Fruit fly (Drosophila melanogaster) whole organism, embryonic: ENCODE results near the gene CG2059.

ENCODE experiments used
- Asciz ChIP-seq: fragments of 200-800 bp; sonication (Bioruptor generic); optimal IDR thresholded peaks from 2 replicates; lab custom pipeline; 2017; ENCODE audit warnings: missing biosample characterization, mild to moderate bottlenecking, missing genetic modification characterization, missing genetic modification reagents
- Bdp1 ChIP-seq: fragments of 200-800 bp; sonication (Bioruptor generic); optimal IDR thresholded peaks from 3 replicates; lab custom pipeline; 2016; ENCODE audit warnings: missing biosample characterization, missing genetic modification characterization
- CG10431 ChIP-seq: fragments of 200-800 bp; sonication (Bioruptor generic); optimal IDR thresholded peaks from 3 replicates; lab custom pipeline; 2018; ENCODE audit warnings: missing biosample characterization, mild to moderate bottlenecking, missing genetic modification characterization
- CG11456 ChIP-seq: fragments of 200-800 bp; sonication (Bioruptor generic); IDR thresholded peaks from 3 replicates; pipeline ENCODE4 v1.3.6; 2022; ENCODE audit warnings: missing biosample characterization, missing genetic modification characterization
- CG12236 ChIP-seq: fragments of 200-800 bp; sonication (Bioruptor generic); optimal IDR thresholded peaks from 2 replicates; lab custom pipeline; 2016; ENCODE audit warnings: missing biosample characterization, missing genetic modification characterization
- CG1233 ChIP-seq: fragments of 200-800 bp; sonication (Bioruptor generic); optimal IDR thresholded peaks from 4 replicates; lab custom pipeline; 2018; ENCODE audit warnings: missing biosample characterization, mild to moderate bottlenecking, missing genetic modification characterization
- CG13624 ChIP-seq: fragments of 200-800 bp; sonication (Bioruptor generic); optimal IDR thresholded peaks from 2 replicates; lab custom pipeline; 2016; ENCODE audit warnings: missing biosample characterization, missing genetic modification characterization
- CG15514 ChIP-seq: fragments of 200-800 bp; sonication (Bioruptor generic); optimal IDR thresholded peaks from 3 replicates; lab custom pipeline; 2017; ENCODE audit warnings: missing biosample characterization, missing genetic modification characterization, mild to moderate bottlenecking, moderate library complexity, missing genetic modification reagents
- CG15696 ChIP-seq: fragments of 200-800 bp; sonication (Bioruptor generic); optimal IDR thresholded peaks from 2 replicates; lab custom pipeline; 2019; ENCODE audit warnings: missing biosample characterization, mild to moderate bottlenecking, missing genetic modification characterization, moderate library complexity
- CG18764 ChIP-seq: fragments of 200-800 bp; sonication (Bioruptor generic); optimal IDR thresholded peaks from 3 replicates; lab custom pipeline; 2016; ENCODE audit warnings: missing biosample characterization, missing genetic modification characterization
- CG2889 ChIP-seq: fragments of 200-800 bp; sonication (Bioruptor generic); IDR thresholded peaks from 3 replicates; pipeline ENCODE4 v1.3.6; 2022; ENCODE audit warnings: missing biosample characterization, missing genetic modification characterization
- CG30403 ChIP-seq: fragments of 200-800 bp; sonication (Bioruptor generic); optimal IDR thresholded peaks from 3 replicates; lab custom pipeline; 2016; ENCODE audit warnings: missing biosample characterization, missing genetic modification characterization
- CG34224 ChIP-seq: fragments of 200-800 bp; sonication (Bioruptor generic); IDR thresholded peaks from 3 replicates; pipeline ENCODE4 v1.3.6; 2022; ENCODE audit warnings: missing biosample characterization, missing genetic modification characterization; ENCODE audit not compliant: partially characterized antibody
- CG42726 ChIP-seq: fragments of 200-800 bp; sonication (Bioruptor generic); IDR thresholded peaks from 2 replicates; pipeline ENCODE4 v1.3.6; 2022; ENCODE audit warnings: missing biosample characterization, missing genetic modification characterization; ENCODE audit not compliant: partially characterized antibody
- CG4730 ChIP-seq: fragments of 200-800 bp; sonication (Bioruptor generic); IDR thresholded peaks from 2 replicates; pipeline ENCODE4 v1.3.6; 2022; ENCODE audit warnings: missing biosample characterization, missing genetic modification characterization
- CG6683 ChIP-seq: fragments of 200-800 bp; sonication (Bioruptor generic); optimal IDR thresholded peaks from 2 replicates; lab custom pipeline; 2017; ENCODE audit warnings: missing biosample characterization, mild to moderate bottlenecking, missing genetic modification characterization, missing genetic modification reagents
- CG8089 ChIP-seq: fragments of 200-800 bp; sonication (Bioruptor generic); optimal IDR thresholded peaks from 3 replicates; lab custom pipeline; 2016; ENCODE audit warnings: missing biosample characterization, missing genetic modification characterization
- CG8388 ChIP-seq: fragments of 200-800 bp; sonication (Bioruptor generic); optimal IDR thresholded peaks from 2 replicates; lab custom pipeline; 2019; ENCODE audit warnings: missing biosample characterization, mild to moderate bottlenecking, missing genetic modification characterization, moderate library complexity
- CG8944 ChIP-seq: fragments of 200-800 bp; sonication (Bioruptor generic); optimal IDR thresholded peaks from 3 replicates; lab custom pipeline; 2016; ENCODE audit warnings: missing biosample characterization, missing genetic modification characterization
- CG9215 ChIP-seq: fragments of 200-800 bp; sonication (Bioruptor generic); IDR thresholded peaks from 2 replicates; pipeline ENCODE4 v1.3.6; 2022; ENCODE audit warnings: missing biosample characterization, missing genetic modification characterization
- CG9817 ChIP-seq: fragments of 200-800 bp; sonication (Bioruptor generic); optimal IDR thresholded peaks from 2 replicates; lab custom pipeline; 2018; ENCODE audit warnings: missing biosample characterization, mild to moderate bottlenecking, missing genetic modification characterization, moderate library complexity
- CG9932 ChIP-seq: fragments of 200-800 bp; sonication (Bioruptor generic); IDR thresholded peaks from 2 replicates; pipeline ENCODE4 v1.3.6; 2022; ENCODE audit warnings: missing biosample characterization, missing genetic modification characterization
- Eip74EF ChIP-seq, 2 experiments: fragments of 200-800 bp in 1 of 2; fragments of >200 bp in 1 of 2; sonication (Bioruptor generic) in 1 of 2; optimal IDR thresholded peaks; 2 replicates each; lab custom pipeline; 2017 to 2019; ENCODE audit warnings: missing biosample characterization in 2 of 2, missing genetic modification characterization in 2 of 2, mild to moderate bottlenecking in 1 of 2, moderate library complexity in 1 of 2
- Ets65A ChIP-seq: fragments of 200-800 bp; sonication (Bioruptor generic); peaks from one replicate; lab custom pipeline; 2016; ENCODE audit warnings: missing biosample characterization, missing genetic modification characterization
- HmgZ ChIP-seq: fragments of 200-800 bp; sonication (Bioruptor generic); optimal IDR thresholded peaks from 2 replicates; lab custom pipeline; 2018; ENCODE audit warnings: missing biosample characterization, mild to moderate bottlenecking, missing genetic modification characterization
- NC2β ChIP-seq: fragments of 200-800 bp; sonication (Bioruptor generic); optimal IDR thresholded peaks from 2 replicates; lab custom pipeline; 2016; ENCODE audit warnings: missing biosample characterization, missing genetic modification characterization
- Sry-β ChIP-seq: fragments of 200-800 bp; sonication (Bioruptor generic); optimal IDR thresholded peaks from 2 replicates; lab custom pipeline; 2018; ENCODE audit warnings: missing biosample characterization, mild to moderate bottlenecking, missing genetic modification characterization, moderate library complexity
- Xrp1 ChIP-seq: fragments of 200-800 bp; sonication (Bioruptor generic); IDR thresholded peaks from 2 replicates; pipeline ENCODE4 v1.3.6; 2022; ENCODE audit warnings: missing biosample characterization, missing genetic modification characterization
- dimm ChIP-seq: fragments of 200-800 bp; sonication (Bioruptor generic); IDR thresholded peaks from 2 replicates; pipeline ENCODE4 v1.3.6; 2022; ENCODE audit warnings: missing biosample characterization, missing genetic modification characterization
- ewg ChIP-seq: fragments of 200-800 bp; sonication (Bioruptor generic); optimal IDR thresholded peaks from 3 replicates; lab custom pipeline; 2017; ENCODE audit warnings: mild to moderate bottlenecking, missing biosample characterization, missing genetic modification reagents, missing genetic modification characterization
- exex ChIP-seq: fragments of 200-800 bp; sonication (Bioruptor generic); optimal IDR thresholded peaks from 4 replicates; lab custom pipeline; 2018; ENCODE audit warnings: missing biosample characterization, mild to moderate bottlenecking, missing genetic modification characterization, moderate library complexity
- fd102C ChIP-seq: fragments of 200-800 bp; sonication (Bioruptor generic); optimal IDR thresholded peaks from 2 replicates; lab custom pipeline; 2018; ENCODE audit warnings: missing biosample characterization, mild to moderate bottlenecking, missing genetic modification characterization, moderate library complexity
- ftz-f1 ChIP-seq: fragments of 200-800 bp; sonication (Bioruptor generic); optimal IDR thresholded peaks from 2 replicates; lab custom pipeline; 2016; ENCODE audit warnings: missing biosample characterization, missing genetic modification characterization
- gem ChIP-seq: fragments of 200-800 bp; sonication (Bioruptor generic); optimal IDR thresholded peaks from 2 replicates; lab custom pipeline; 2019; ENCODE audit warnings: missing biosample characterization, mild to moderate bottlenecking, missing genetic modification characterization, moderate library complexity
- jing ChIP-seq: fragments of 200-800 bp; sonication (Bioruptor generic); optimal IDR thresholded peaks from 2 replicates; lab custom pipeline; 2018; ENCODE audit warnings: missing biosample characterization, mild to moderate bottlenecking, missing genetic modification characterization
- kni ChIP-seq: fragments of 200-800 bp; sonication (Bioruptor generic); optimal IDR thresholded peaks from 3 replicates; lab custom pipeline; 2017; ENCODE audit warnings: mild to moderate bottlenecking, missing biosample characterization, missing genetic modification reagents, missing genetic modification characterization
- mirr ChIP-seq: fragments of 200-800 bp; sonication (Bioruptor generic); optimal IDR thresholded peaks from 3 replicates; lab custom pipeline; 2018; ENCODE audit warnings: missing biosample characterization, mild to moderate bottlenecking, missing genetic modification characterization
- nau ChIP-seq: fragments of 200-800 bp; sonication (Bioruptor generic); optimal IDR thresholded peaks from 3 replicates; lab custom pipeline; 2017; ENCODE audit warnings: missing biosample characterization, mild to moderate bottlenecking, missing genetic modification characterization, missing genetic modification reagents
- pfk ChIP-seq: fragments of 200-800 bp; sonication (Bioruptor generic); optimal IDR thresholded peaks from 2 replicates; lab custom pipeline; 2018; ENCODE audit warnings: missing biosample characterization, mild to moderate bottlenecking, missing genetic modification characterization, moderate library complexity
- pnt ChIP-seq: fragments of 200-800 bp; sonication (Bioruptor generic); optimal IDR thresholded peaks from 3 replicates; lab custom pipeline; 2016; ENCODE audit warnings: missing biosample characterization, missing genetic modification characterization
- pzg ChIP-seq: fragments of 200-800 bp; sonication (Bioruptor generic); optimal IDR thresholded peaks from 3 replicates; lab custom pipeline; 2018; ENCODE audit warnings: missing biosample characterization, mild to moderate bottlenecking, missing genetic modification characterization, moderate library complexity
- row ChIP-seq: fragments of 200-800 bp; sonication (Bioruptor generic); IDR thresholded peaks from 3 replicates; pipeline ENCODE4 v1.3.6; 2022; ENCODE audit warnings: missing biosample characterization, missing genetic modification characterization
- schlank ChIP-seq: fragments of 200-800 bp; sonication (Bioruptor generic); optimal IDR thresholded peaks from 2 replicates; lab custom pipeline; 2018; ENCODE audit warnings: missing biosample characterization, mild to moderate bottlenecking, missing genetic modification characterization
- sens-2 ChIP-seq: fragments of 200-800 bp; sonication (Bioruptor generic); IDR thresholded peaks from 2 replicates; pipeline ENCODE4 v1.3.6; 2022; ENCODE audit warnings: missing biosample characterization, missing genetic modification characterization
- slbo ChIP-seq: fragments of 200-800 bp; sonication (Bioruptor generic); IDR thresholded peaks from 2 replicates; pipeline ENCODE4 v1.3.6; 2022; ENCODE audit warnings: missing biosample characterization, missing genetic modification characterization
- tin ChIP-seq: fragments of 200-800 bp; sonication (Bioruptor generic); optimal IDR thresholded peaks from 3 replicates; lab custom pipeline; 2016; ENCODE audit warnings: missing biosample characterization, missing genetic modification characterization
- unpg ChIP-seq: fragments of 200-800 bp; sonication (Bioruptor generic); optimal IDR thresholded peaks from 3 replicates; lab custom pipeline; 2018; ENCODE audit warnings: missing biosample characterization, mild to moderate bottlenecking, missing genetic modification characterization, moderate library complexity
- wek ChIP-seq: fragments of 200-800 bp; sonication (Bioruptor generic); optimal IDR thresholded peaks from 3 replicates; lab custom pipeline; 2018; ENCODE audit warnings: missing biosample characterization, mild to moderate bottlenecking, missing genetic modification characterization, moderate library complexity
- zfh2 ChIP-seq: fragments of 200-800 bp; sonication (Bioruptor generic); optimal IDR thresholded peaks from 2 replicates; lab custom pipeline; 2016; ENCODE audit warnings: missing biosample characterization, missing genetic modification characterization

The CG2059 gene

dm6 chrX:7319053-7319702 is 33.0 kb downstream of the CG2059 start (continued):
- TF ChIP-seq tin (GFP tag; lab: Kevin White, UChicago), result peak; percentile 77
- TF ChIP-seq pnt (GFP tag; lab: Kevin White, UChicago), result peak; percentile 69
- no peak for TF ChIP-seq CG34224
- TF ChIP-seq CG10431 (GFP tag; lab: Kevin White, UChicago), result peak; percentile 36
- peak; percentile 90 for TF ChIP-seq CG8388
- peak; percentile 73 for TF ChIP-seq CG8089 (GFP tag; lab: Kevin White, UChicago)
- peak; percentile 48 for TF ChIP-seq CG8944 (GFP tag; lab: Kevin White, UChicago)
- TF ChIP-seq mirr (GFP tag; lab: Kevin White, UChicago), result no peak
- TF ChIP-seq Xrp1 (GFP tag; lab: Robert Waterston, UW), result peak; percentile 85
- peak; percentile 45 for TF ChIP-seq CG18764 (GFP tag; lab: Kevin White, UChicago)
- TF ChIP-seq exex (tag; lab: Kevin White, UChicago), result no peak
- no peak for TF ChIP-seq nau (GFP tag; lab: Kevin White, UChicago)
- TF ChIP-seq Asciz (GFP tag; lab: Kevin White, UChicago), result peak; percentile 79
- no peak for TF ChIP-seq CG6683
- TF ChIP-seq jing (GFP tag; lab: Kevin White, UChicago), result peak; percentile 74
- TF ChIP-seq Bdp1 (GFP tag; lab: Kevin White, UChicago), result peak; percentile 61
- TF ChIP-seq CG2889 (GFP tag; lab: Robert Waterston, UW), result peak; percentile 51; the same call in 1 of the 3 replicates
- no peak for TF ChIP-seq schlank (tag; lab: Kevin White, UChicago)
- no peak for TF ChIP-seq CG15514 (GFP tag; lab: Kevin White, UChicago)
- peak in 1 of 2 experiments; percentile 49 for TF ChIP-seq Eip74EF (GFP tag; optimal IDR thresholded peaks at IDR 0.05; lab: Kevin White, UChicago)
- TF ChIP-seq CG1233, result peak; percentile 81
- TF ChIP-seq fd102C (GFP tag; lab: Kevin White, UChicago), result peak; percentile 73
- peak; percentile 88 for TF ChIP-seq CG15696 (tag; lab: Kevin White, UChicago)
- no peak for TF ChIP-seq slbo (GFP tag; lab: Robert Waterston, UW)
- TF ChIP-seq sens-2 (GFP tag; lab: Robert Waterston, UW), result no peak
- no peak for TF ChIP-seq pfk (GFP tag; lab: Kevin White, UChicago)
- TF ChIP-seq CG9215 (GFP tag; lab: Robert Waterston, UW), result no peak
- TF ChIP-seq kni (GFP tag; lab: Kevin White, UChicago), result no peak
- TF ChIP-seq gem (tag; lab: Kevin White, UChicago), result peak; percentile 93
- TF ChIP-seq unpg (GFP tag; lab: Kevin White, UChicago), result peak; percentile 84
- peak; percentile 78 for TF ChIP-seq NC2β (GFP tag; lab: Kevin White, UChicago)
- TF ChIP-seq CG13624 (GFP tag; lab: Kevin White, UChicago), result peak; percentile 23
- no peak for TF ChIP-seq CG11456 (GFP tag; lab: Robert Waterston, UW)
- no peak for TF ChIP-seq HmgZ (tag; lab: Kevin White, UChicago)
- TF ChIP-seq zfh2 (GFP tag; lab: Kevin White, UChicago), result no peak
- no peak for TF ChIP-seq dimm (GFP tag; lab: Robert Waterston, UW)
- TF ChIP-seq CG9817, result peak; percentile 10
- no peak for TF ChIP-seq pzg (GFP tag; lab: Kevin White, UChicago)
- TF ChIP-seq CG9932, result no peak
- TF ChIP-seq ewg (GFP tag; lab: Kevin White, UChicago), result peak; percentile 73
- TF ChIP-seq CG12236 (GFP tag; lab: Kevin White, UChicago), result peak; percentile 67
- no peak for TF ChIP-seq CG42726 (GFP tag; lab: Robert Waterston, UW)
- TF ChIP-seq wek, result no peak
- TF ChIP-seq Ets65A (GFP tag; lab: Kevin White, UChicago), result peak; percentile 92
- peak; percentile 92 for TF ChIP-seq Sry-β (GFP tag; lab: Kevin White, UChicago)
- peak; percentile 71 for TF ChIP-seq row (GFP tag; lab: Robert Waterston, UW)
- no peak for TF ChIP-seq CG4730 (GFP tag; lab: Robert Waterston, UW)
- peak; percentile 84 for TF ChIP-seq CG30403 (GFP tag; lab: Kevin White, UChicago)
- TF ChIP-seq ftz-f1, result no peak
